Worm (Caenorhabditis elegans) whole organism, mixed stage, embryonic: ENCODE measurements around the gene F36H5.12.

Source experiments
- M03D4.4 ChIP-seq: sonication (generic microtip); optimal IDR thresholded peaks from 2 replicates; lab custom pipeline; 2017; ENCODE audit warnings: mild to moderate bottlenecking, missing genetic modification characterization, missing compliant biosample characterization
- bed-3 ChIP-seq: fragments of 200-800 bp; sonication (Bioruptor generic); optimal IDR thresholded peaks from 3 replicates; lab custom pipeline; 2018; ENCODE audit warnings: mild to moderate bottlenecking, missing genetic modification characterization, moderate library complexity, missing compliant biosample characterization
- blmp-1 ChIP-seq: fragments of 150-350 bp; optimal IDR thresholded peaks from 2 replicates; lab custom pipeline; 2014; ENCODE audit warnings: missing biosample characterization, missing genetic modification characterization
- ceh-39 ChIP-seq: fragments of 150-350 bp; optimal IDR thresholded peaks from 2 replicates; lab custom pipeline; 2014; ENCODE audit warnings: missing biosample characterization, missing genetic modification characterization
- ceh-43 ChIP-seq: fragments of 200-800 bp; sonication (Bioruptor generic); optimal IDR thresholded peaks from 2 replicates; lab custom pipeline; 2018; ENCODE audit warnings: mild to moderate bottlenecking, missing genetic modification characterization, moderate library complexity, missing compliant biosample characterization
- ces-1 ChIP-seq: fragments of 150-350 bp; optimal IDR thresholded peaks from 2 replicates; lab custom pipeline; 2014; ENCODE audit warnings: missing biosample characterization, missing genetic modification reagents, missing genetic modification characterization
- cnd-1 ChIP-seq: fragments of 200-800 bp; sonication (Bioruptor generic); optimal IDR thresholded peaks from 2 replicates; lab custom pipeline; 2018; ENCODE audit warnings: mild to moderate bottlenecking, missing genetic modification characterization, missing compliant biosample characterization
- elt-1 ChIP-seq: sonication (generic microtip); optimal IDR thresholded peaks from 2 replicates; lab custom pipeline; 2017; ENCODE audit warnings: missing genetic modification characterization, mild to moderate bottlenecking, missing compliant biosample characterization, antibody characterized with exemption, moderate library complexity, borderline replicate concordance; ENCODE audit not compliant: insufficient read depth
- flh-1 ChIP-seq: fragments of 200-800 bp; sonication (Bioruptor generic); optimal IDR thresholded peaks from 2 replicates; lab custom pipeline; 2018; ENCODE audit warnings: mild to moderate bottlenecking, missing genetic modification characterization, moderate library complexity, missing compliant biosample characterization
- hlh-1 ChIP-seq: fragments of 150-350 bp; optimal IDR thresholded peaks from 2 replicates; lab custom pipeline; 2014; ENCODE audit warnings: missing biosample characterization, missing genetic modification reagents, missing genetic modification characterization
- lin-13 ChIP-seq: fragments of 150-350 bp; optimal IDR thresholded peaks from 2 replicates; lab custom pipeline; 2014; ENCODE audit warnings: missing biosample characterization, missing genetic modification characterization
- lin-32 ChIP-seq: fragments of 200-800 bp; sonication (Bioruptor generic); optimal IDR thresholded peaks from 2 replicates; lab custom pipeline; 2018; ENCODE audit warnings: mild to moderate bottlenecking, missing genetic modification characterization, missing compliant biosample characterization
- lsy-2 ChIP-seq: fragments of 150-350 bp; optimal IDR thresholded peaks from 2 replicates; lab custom pipeline; 2014; ENCODE audit warnings: missing biosample characterization, missing genetic modification characterization
- mab-5 ChIP-seq: fragments of 150-350 bp; optimal IDR thresholded peaks from 2 replicates; lab custom pipeline; 2014; ENCODE audit warnings: missing biosample characterization, missing genetic modification characterization
- mep-1 ChIP-seq: fragments of 150-350 bp; optimal IDR thresholded peaks from 2 replicates; lab custom pipeline; 2017; ENCODE audit warnings: missing biosample characterization, missing genetic modification reagents, missing genetic modification characterization, inconsistent platforms
- mls-2 ChIP-seq: sonication (generic microtip); optimal IDR thresholded peaks from 2 replicates; lab custom pipeline; 2016; ENCODE audit warnings: mild to moderate bottlenecking, missing genetic modification characterization, moderate library complexity, missing compliant biosample characterization
- nhr-12 ChIP-seq: fragments of 150-350 bp; optimal IDR thresholded peaks from 2 replicates; lab custom pipeline; 2014; ENCODE audit warnings: missing biosample characterization, missing genetic modification characterization
- nhr-237 ChIP-seq: fragments of 150-350 bp; optimal IDR thresholded peaks from 2 replicates; lab custom pipeline; 2014; ENCODE audit warnings: missing biosample characterization, missing genetic modification characterization
- nhr-28 ChIP-seq: fragments of 150-350 bp; optimal IDR thresholded peaks from 2 replicates; lab custom pipeline; 2014; ENCODE audit warnings: missing biosample characterization, missing genetic modification characterization
- nhr-76 ChIP-seq: sonication (generic microtip); optimal IDR thresholded peaks from 2 replicates; lab custom pipeline; 2017; ENCODE audit warnings: missing biosample characterization, missing genetic modification characterization
- sem-2 ChIP-seq: fragments of 200-800 bp; sonication (Bioruptor generic); optimal IDR thresholded peaks from 2 replicates; lab custom pipeline; 2018; ENCODE audit warnings: mild to moderate bottlenecking, missing genetic modification characterization, missing compliant biosample characterization
- sptf-1 ChIP-seq: sonication (generic microtip); optimal IDR thresholded peaks from 2 replicates; lab custom pipeline; 2017; ENCODE audit warnings: mild to moderate bottlenecking, missing genetic modification characterization, moderate library complexity, missing compliant biosample characterization
- unc-120 ChIP-seq: sonication (generic microtip); optimal IDR thresholded peaks from 2 replicates; lab custom pipeline; 2017; ENCODE audit warnings: missing genetic modification characterization, missing compliant biosample characterization; ENCODE audit not compliant: poor library complexity, severe bottlenecking
- unc-39 ChIP-seq: fragments of 150-350 bp; optimal IDR thresholded peaks from 2 replicates; lab custom pipeline; 2014; ENCODE audit warnings: missing biosample characterization, missing genetic modification characterization
- unc-62 ChIP-seq: fragments of 150-350 bp; optimal IDR thresholded peaks from 2 replicates; lab custom pipeline; 2014; ENCODE audit warnings: missing biosample characterization, missing genetic modification reagents, missing genetic modification characterization
- zip-8 ChIP-seq: fragments of 150-350 bp; optimal IDR thresholded peaks from 2 replicates; lab custom pipeline; 2014; ENCODE audit warnings: missing biosample characterization, missing genetic modification characterization

Gene F36H5.12

DNA sequence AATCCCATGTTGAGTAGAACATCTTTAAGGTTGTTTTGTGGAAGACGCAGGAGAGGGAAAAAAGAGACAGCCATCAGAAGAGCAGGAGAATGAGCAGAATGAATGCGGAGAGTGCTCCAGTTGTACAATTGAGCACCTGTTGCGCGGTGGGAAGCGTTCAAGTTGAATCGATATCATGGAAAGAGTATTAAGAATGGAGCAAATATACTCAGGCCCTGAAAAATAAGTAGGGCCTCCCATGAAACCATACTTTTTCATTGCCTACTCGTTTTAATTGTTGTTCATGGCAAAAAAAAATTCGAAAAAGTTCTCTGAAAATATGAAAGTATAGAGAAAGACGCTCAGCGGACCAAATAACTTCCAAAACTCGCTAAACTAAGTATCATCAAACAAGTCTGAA, 23.5 kb upstream of the F36H5.12 start, which contains the start of gene fbxb-48:
Gene fbxb-48 (minus strand): TSS at position 101 of the 400 bp plus-strand sequence.
- TF ChIP-seq M03D4.4 (tag; lab: Kevin White, UChicago) = no peak
- TF ChIP-seq hlh-1 (tag; lab: Kevin White, UChicago) = peak; percentile 50

DNA sequence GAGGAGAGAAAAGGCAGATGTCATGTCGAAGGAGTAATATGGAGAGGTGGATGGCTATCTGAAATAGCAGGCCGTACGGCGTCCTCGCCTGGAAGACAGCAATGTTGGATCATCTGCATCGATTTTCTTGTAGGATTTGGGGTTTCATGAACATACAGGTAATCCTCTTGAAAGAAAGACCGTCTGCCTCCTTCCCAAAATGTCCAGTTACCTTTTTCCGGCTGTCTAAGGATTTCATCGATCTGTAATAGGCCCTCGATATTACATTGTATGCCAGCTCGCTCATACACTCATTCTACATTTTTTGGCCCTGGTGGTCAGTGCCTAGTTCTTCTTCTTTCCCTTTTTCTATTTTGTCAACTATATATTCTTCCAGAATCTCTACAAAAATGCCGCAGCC, 20.2 kb upstream of the F36H5.12 start, which contains the start of the genes fbxb-5 and btb-8:
Gene fbxb-5 (minus strand): TSS at position 101 of the 400 bp plus-strand sequence.
Gene btb-8 (plus strand): TSS at position 377 of the 400 bp plus-strand sequence.
- TF ChIP-seq ceh-43 (GFP tag; lab: Kevin White, UChicago) (no peak), sptf-1 (tag; lab: Kevin White, UChicago) (no peak), mab-5 (tag; lab: Kevin White, UChicago) (no peak), lin-32 (GFP tag; lab: Kevin White, UChicago) (no peak), sem-2 (GFP tag; lab: Kevin White, UChicago) (no peak), bed-3 (GFP tag; lab: Kevin White, UChicago) (no peak), unc-120 (tag; lab: Kevin White, UChicago) (no peak), lsy-2 (no peak), ceh-39 (tag; lab: Kevin White, UChicago) (no peak), nhr-28 (no peak), cnd-1 (tag; lab: Kevin White, UChicago) (no peak), mls-2 (tag; lab: Kevin White, UChicago) (no peak), nhr-76 (tag; lab: Kevin White, UChicago) (no peak)

DNA sequence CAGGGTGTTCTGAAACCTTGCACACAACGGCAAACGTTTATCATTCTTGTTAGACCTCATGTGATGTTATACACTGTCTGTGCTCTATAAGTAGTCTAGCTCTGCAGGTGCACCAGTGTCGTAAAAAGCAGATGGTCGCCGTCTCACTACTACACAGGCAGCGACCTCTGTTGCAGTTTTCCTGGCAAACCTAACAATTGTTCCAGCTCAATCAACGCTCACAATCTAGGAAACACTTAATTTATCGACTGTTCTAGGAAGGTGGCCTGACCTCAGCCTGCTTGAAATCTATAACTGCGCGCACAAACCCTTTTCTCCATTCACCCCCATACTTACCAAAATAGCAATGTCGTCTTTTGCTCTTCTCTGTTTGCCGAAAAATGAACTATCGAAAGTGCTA, 18.3 kb upstream of the F36H5.12 start, which contains the start of gene fbxb-11:
Gene fbxb-11 (plus strand): TSS at position 301 of the 400 bp plus-strand sequence.
- TF ChIP-seq ces-1 (GFP tag; lab: Kevin White, UChicago) (no peak), sptf-1 (tag; lab: Kevin White, UChicago) (no peak)

ce11 chrII:1725735-1726134, 16.9 kb upstream of the F36H5.12 start, which contains the start of gene F45C12.17:
F45C12.17 (plus strand) TSS chrII:1726111.
- TF ChIP-seq unc-39 (tag; lab: Kevin White, UChicago) (no peak), mep-1 (tag; lab: Kevin White, UChicago) (no peak), ceh-39 (tag; lab: Kevin White, UChicago) (peak; percentile 12), hlh-1 (tag; lab: Kevin White, UChicago) (no peak)

ce11 chrII:1728253-1728652, 14.4 kb upstream of the F36H5.12 start, which contains the start of gene btb-9:
btb-9 (plus strand) TSS chrII:1728506.
- no peak for TF ChIP-seq hlh-1 (tag; lab: Kevin White, UChicago)
- TF ChIP-seq elt-1 (tag; lab: Kevin White, UChicago) = no peak
- TF ChIP-seq mep-1 (tag; lab: Kevin White, UChicago) = no peak
- no peak for TF ChIP-seq mls-2 (tag; lab: Kevin White, UChicago)
- TF ChIP-seq nhr-76 (tag; lab: Kevin White, UChicago) = no peak
- no peak for TF ChIP-seq mab-5 (tag; lab: Kevin White, UChicago)
- no peak for TF ChIP-seq sptf-1 (tag; lab: Kevin White, UChicago)
- TF ChIP-seq nhr-12 (tag; lab: Kevin White, UChicago) = no peak
- TF ChIP-seq ceh-43 (GFP tag; lab: Kevin White, UChicago) = no peak
- TF ChIP-seq lin-13 (tag; lab: Kevin White, UChicago) = no peak
- TF ChIP-seq unc-62 (GFP tag; lab: Kevin White, UChicago) = no peak

ce11 chrII:1730103-1730502, 12.5 kb upstream of the F36H5.12 start, which contains the start of gene ceh-81:
ceh-81 (plus strand) TSS chrII:1730403.
- no peak for TF ChIP-seq ces-1 (GFP tag; lab: Kevin White, UChicago)
- no peak for TF ChIP-seq flh-1 (GFP tag; lab: Kevin White, UChicago)
- no peak for TF ChIP-seq nhr-12 (tag; lab: Kevin White, UChicago)
- no peak for TF ChIP-seq nhr-237 (tag; lab: Kevin White, UChicago)
- TF ChIP-seq zip-8 (tag; lab: Kevin White, UChicago) = no peak
- TF ChIP-seq mep-1 (tag; lab: Kevin White, UChicago) = no peak
- no peak for TF ChIP-seq blmp-1 (tag; lab: Kevin White, UChicago)
- no peak for TF ChIP-seq hlh-1 (tag; lab: Kevin White, UChicago)
- TF ChIP-seq sptf-1 (tag; lab: Kevin White, UChicago) = no peak
